Fruit fly (Drosophila melanogaster): ENCODE results near the gene CG33080.

The CG33080 gene

DNA sequence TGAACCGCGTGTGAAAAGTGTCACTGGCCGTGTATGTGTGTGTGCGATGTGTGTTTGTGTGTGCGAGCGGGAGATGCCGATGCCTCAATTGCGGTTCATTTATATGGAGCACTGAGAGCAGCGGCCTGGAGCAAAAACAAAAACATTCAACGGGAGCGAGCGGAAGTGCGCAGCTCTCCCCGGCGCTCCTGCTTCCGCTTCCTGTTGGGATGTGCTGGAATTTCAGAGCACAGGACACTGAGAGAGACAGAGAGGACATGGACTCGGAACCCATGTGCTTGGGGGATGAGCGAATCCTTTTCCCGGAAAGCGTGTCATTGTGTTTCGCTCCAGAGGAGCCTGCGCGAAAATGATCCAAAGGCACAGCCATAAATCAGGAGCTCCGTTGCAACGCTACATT lies 53.4 kb downstream of the CG33080 start (continued):
- TF ChIP-seq cas (GFP tag; IDR thresholded peaks at IDR 0.05), result no peak
- no peak for TF ChIP-seq CG7372 (GFP tag; IDR thresholded peaks at IDR 0.05)
- TF ChIP-seq CG18599 (GFP tag; optimal IDR thresholded peaks at IDR 0.05), result peak; percentile 76
- TF ChIP-seq schlank (tag; optimal IDR thresholded peaks at IDR 0.05), result peak; percentile 63
- peak; percentile 69 for TF ChIP-seq CG6813 (GFP tag; optimal IDR thresholded peaks at IDR 0.05)
- no peak for TF ChIP-seq Usf (GFP tag; optimal IDR thresholded peaks at IDR 0.05)
- TF ChIP-seq CG15696 (tag; optimal IDR thresholded peaks at IDR 0.05), result no peak
- no peak for TF ChIP-seq dpn (GFP tag; optimal IDR thresholded peaks at IDR 0.05)
- TF ChIP-seq C15 (GFP tag; IDR thresholded peaks at IDR 0.05), result no peak
- 0 out of 3 replicates have a peak, but pooled peaks have one; percentile 13 for TF ChIP-seq so (GFP tag; IDR thresholded peaks at IDR 0.05)
- TF ChIP-seq CG8924 (tag; optimal IDR thresholded peaks at IDR 0.05), result no peak
- no peak for TF ChIP-seq org-1 (GFP tag; optimal IDR thresholded peaks at IDR 0.05)
- no peak for TF ChIP-seq kay (GFP tag; optimal IDR thresholded peaks at IDR 0.05)
- no peak for TF ChIP-seq gem (tag; optimal IDR thresholded peaks at IDR 0.05)
- TF ChIP-seq wek (GFP tag; optimal IDR thresholded peaks at IDR 0.05), result peak; percentile 39
- TF ChIP-seq ewg (GFP tag; optimal IDR thresholded peaks at IDR 0.05), result peak; percentile 42
- TF ChIP-seq CG1792 (GFP tag; optimal IDR thresholded peaks at IDR 0.05), result no peak
- no peak for TF ChIP-seq Mrtf (GFP tag; IDR thresholded peaks at IDR 0.05)
- TF ChIP-seq CHES-1-like (GFP tag; optimal IDR thresholded peaks at IDR 0.05), result no peak
- TF ChIP-seq nerfin-1 (tag; optimal IDR thresholded peaks at IDR 0.05), result peak; percentile 93
- no peak for TF ChIP-seq CG8478 (optimal IDR thresholded peaks at IDR 0.05)
- no peak for TF ChIP-seq sna (GFP tag; IDR thresholded peaks at IDR 0.05; ENCODE audit: partially characterized antibody)
- peak; percentile 46 for TF ChIP-seq MTF-1 (GFP tag; optimal IDR thresholded peaks at IDR 0.05; ENCODE audit: borderline replicate concordance)
- peak; percentile 68 for TF ChIP-seq pfk (GFP tag; optimal IDR thresholded peaks at IDR 0.05)
- peak; percentile 71 for TF ChIP-seq odd (GFP tag; optimal IDR thresholded peaks at IDR 0.05)
- no peak for TF ChIP-seq CG8089 (GFP tag; optimal IDR thresholded peaks at IDR 0.05)
- peak; percentile 13 for TF ChIP-seq kni (GFP tag; optimal IDR thresholded peaks at IDR 0.05)
- peak; percentile 62 for TF ChIP-seq CG4328 (GFP tag; optimal IDR thresholded peaks at IDR 0.05)
- peak; percentile 22; the same call in 1 of the 2 replicates for TF ChIP-seq CG31441 (GFP tag; IDR thresholded peaks at IDR 0.05)
- TF ChIP-seq CG9727 (GFP tag; optimal IDR thresholded peaks at IDR 0.05), result peak; percentile 21
- TF ChIP-seq danr (GFP tag; IDR thresholded peaks at IDR 0.05), result no peak
- no peak for TF ChIP-seq Doc2 (GFP tag; IDR thresholded peaks at IDR 0.05)
- TF ChIP-seq Eip74EF (GFP tag; optimal IDR thresholded peaks at IDR 0.05), result no peak
- peak; percentile 62 for TF ChIP-seq CG15514 (GFP tag; optimal IDR thresholded peaks at IDR 0.05)
- TF ChIP-seq vvl (GFP tag; IDR thresholded peaks at IDR 0.05), result peak; percentile 46; the same call in 1 of the 2 replicates
- peak; percentile 35; the same call in 1 of the 2 replicates for TF ChIP-seq CG32532 (GFP tag; IDR thresholded peaks at IDR 0.05)
- 0 out of 2 replicates have a peak, but pooled peaks have one; percentile 13 for TF ChIP-seq E2f2 (GFP tag; IDR thresholded peaks at IDR 0.05)
- no peak for TF ChIP-seq z (GFP tag; IDR thresholded peaks at IDR 0.05)
- TF ChIP-seq insv (GFP tag; optimal IDR thresholded peaks at IDR 0.05), result peak in 1 of 2 experiments; percentile 15
- TF ChIP-seq CG6683 (GFP tag; optimal IDR thresholded peaks at IDR 0.05), result peak; percentile 39
- TF ChIP-seq CG1602 (GFP tag; optimal IDR thresholded peaks at IDR 0.05), result no peak
- no peak for TF ChIP-seq Aef1 (GFP tag; IDR thresholded peaks at IDR 0.05)
- peak; percentile 34; the same call in 1 of the 2 replicates for TF ChIP-seq onecut (GFP tag; IDR thresholded peaks at IDR 0.05)
- no peak for TF ChIP-seq bcd (GFP tag; optimal IDR thresholded peaks at IDR 0.05)
- TF ChIP-seq CG34422 (GFP tag; IDR thresholded peaks at IDR 0.05), result 0 out of 3 replicates have a peak, but pooled peaks have one; percentile 11
- no peak for TF ChIP-seq Sry-β (GFP tag; optimal IDR thresholded peaks at IDR 0.05)
- no peak for TF ChIP-seq tin (GFP tag; optimal IDR thresholded peaks at IDR 0.05)
- no peak for TF ChIP-seq tll (GFP tag; optimal IDR thresholded peaks at IDR 0.05)
- 0 out of 2 replicates have a peak, but pooled peaks have one; percentile 36 for TF ChIP-seq Atf6 (GFP tag; IDR thresholded peaks at IDR 0.05)
- no peak for TF ChIP-seq CG3407 (GFP tag; optimal IDR thresholded peaks at IDR 0.05)

Data from whole organism, embryonic.